Fruit fly (Drosophila melanogaster) whole organism, embryonic: ENCODE data around the gene Srp9.

Experiments
- CG10274 ChIP-seq: fragments of 200-800 bp; sonication (Bioruptor generic); optimal IDR thresholded peaks from 3 replicates; lab custom pipeline; 2017; ENCODE audit warnings: missing biosample characterization, mild to moderate bottlenecking, missing genetic modification characterization
- CG10431 ChIP-seq: fragments of 200-800 bp; sonication (Bioruptor generic); optimal IDR thresholded peaks from 3 replicates; lab custom pipeline; 2018; ENCODE audit warnings: missing biosample characterization, mild to moderate bottlenecking, missing genetic modification characterization
- CG10979 ChIP-seq: fragments of 200-800 bp; sonication (Bioruptor generic); optimal IDR thresholded peaks from 2 replicates; lab custom pipeline; 2018; ENCODE audit warnings: missing biosample characterization, mild to moderate bottlenecking, missing genetic modification characterization, moderate library complexity
- CG11456 ChIP-seq: fragments of 200-800 bp; sonication (Bioruptor generic); IDR thresholded peaks from 3 replicates; pipeline ENCODE4 v1.3.6; 2022; ENCODE audit warnings: missing biosample characterization, missing genetic modification characterization
- CG11504 ChIP-seq: fragments of 200-800 bp; sonication (Bioruptor generic); optimal IDR thresholded peaks from 3 replicates; lab custom pipeline; 2019; ENCODE audit warnings: missing biosample characterization, mild to moderate bottlenecking, missing genetic modification characterization, moderate library complexity
- CG11723 ChIP-seq: fragments of 200-800 bp; sonication (Bioruptor generic); optimal IDR thresholded peaks from 2 replicates; lab custom pipeline; 2017; ENCODE audit warnings: missing biosample characterization, mild to moderate bottlenecking, missing genetic modification characterization
- CG12104 ChIP-seq: fragments of 200-800 bp; sonication (Bioruptor generic); optimal IDR thresholded peaks from 3 replicates; lab custom pipeline; 2016; ENCODE audit warnings: missing biosample characterization, missing genetic modification characterization
- CG14014 ChIP-seq: fragments of 200-800 bp; sonication (Bioruptor generic); IDR thresholded peaks from 2 replicates; pipeline ENCODE4 v1.3.6; 2022; ENCODE audit warnings: missing biosample characterization, missing genetic modification characterization
- CG14667 ChIP-seq: fragments of 200-800 bp; sonication (Bioruptor generic); IDR thresholded peaks from 2 replicates; pipeline ENCODE4 v1.3.6; 2022; ENCODE audit warnings: missing biosample characterization, missing genetic modification characterization
- CG1603 ChIP-seq: fragments of 200-800 bp; sonication (Bioruptor generic); optimal IDR thresholded peaks from 2 replicates; lab custom pipeline; 2019; ENCODE audit warnings: missing biosample characterization, mild to moderate bottlenecking, missing genetic modification characterization, moderate library complexity
- CG1832 ChIP-seq: fragments of 200-800 bp; sonication (Bioruptor generic); optimal IDR thresholded peaks from 2 replicates; lab custom pipeline; 2017; ENCODE audit warnings: missing biosample characterization, mild to moderate bottlenecking, missing genetic modification characterization, inconsistent platforms
- CG18764 ChIP-seq: fragments of 200-800 bp; sonication (Bioruptor generic); optimal IDR thresholded peaks from 3 replicates; lab custom pipeline; 2016; ENCODE audit warnings: missing biosample characterization, missing genetic modification characterization
- CG2116 ChIP-seq: fragments of 200-800 bp; sonication (Bioruptor generic); optimal IDR thresholded peaks from 3 replicates; lab custom pipeline; 2018; ENCODE audit warnings: missing biosample characterization, mild to moderate bottlenecking, missing genetic modification characterization
- CG32767 ChIP-seq: fragments of 200-800 bp; sonication (Bioruptor generic); IDR thresholded peaks from 2 replicates; pipeline ENCODE4 v1.3.6; 2022; ENCODE audit warnings: missing biosample characterization, missing genetic modification characterization
- CG4424 ChIP-seq: fragments of 200-800 bp; sonication (Bioruptor generic); optimal IDR thresholded peaks from 3 replicates; lab custom pipeline; 2016; ENCODE audit warnings: missing biosample characterization, missing genetic modification characterization
- CG4854 ChIP-seq: fragments of 200-800 bp; sonication (Bioruptor generic); optimal IDR thresholded peaks from 2 replicates; lab custom pipeline; 2016; ENCODE audit warnings: missing biosample characterization, missing genetic modification characterization, inconsistent platforms
- CG6689 ChIP-seq: fragments of 200-800 bp; sonication (Bioruptor generic); IDR thresholded peaks from 2 replicates; pipeline ENCODE4 v1.3.6; 2022; ENCODE audit warnings: missing biosample characterization, missing genetic modification characterization
- CG6791 ChIP-seq: fragments of 200-800 bp; sonication (Bioruptor generic); IDR thresholded peaks from 3 replicates; pipeline ENCODE4 v1.3.6; 2022; ENCODE audit warnings: missing biosample characterization, missing genetic modification characterization; ENCODE audit not compliant: partially characterized antibody
- CG9727 ChIP-seq: fragments of 200-800 bp; sonication (Bioruptor generic); optimal IDR thresholded peaks from 3 replicates; lab custom pipeline; 2017; ENCODE audit warnings: missing biosample characterization, mild to moderate bottlenecking, missing genetic modification characterization
- Dip2 ChIP-seq: fragments of 200-800 bp; sonication (Bioruptor generic); IDR thresholded peaks from 2 replicates; pipeline ENCODE4 v1.3.6; 2022; ENCODE audit warnings: missing biosample characterization, missing genetic modification characterization
- Eip74EF ChIP-seq, 2 experiments: fragments of 200-800 bp in 1 of 2; fragments of >200 bp in 1 of 2; sonication (Bioruptor generic) in 1 of 2; optimal IDR thresholded peaks; 2 replicates each; lab custom pipeline; 2017 to 2019; ENCODE audit warnings: missing biosample characterization in 2 of 2, missing genetic modification characterization in 2 of 2, mild to moderate bottlenecking in 1 of 2, moderate library complexity in 1 of 2
- Elba2 ChIP-seq: fragments of 200-800 bp; sonication (Bioruptor generic); optimal IDR thresholded peaks from 3 replicates; lab custom pipeline; 2016; ENCODE audit warnings: missing biosample characterization, missing genetic modification characterization
- Ets65A ChIP-seq: fragments of 200-800 bp; sonication (Bioruptor generic); peaks from one replicate; lab custom pipeline; 2016; ENCODE audit warnings: missing biosample characterization, missing genetic modification characterization
- HLHmδ ChIP-seq: fragments of 200-800 bp; sonication (Bioruptor generic); optimal IDR thresholded peaks from 2 replicates; lab custom pipeline; 2018; ENCODE audit warnings: missing biosample characterization, mild to moderate bottlenecking, missing genetic modification characterization, moderate library complexity
- Lim3 ChIP-seq: fragments of 200-800 bp; sonication (Bioruptor generic); IDR thresholded peaks from 2 replicates; pipeline ENCODE4 v1.3.6; 2022; ENCODE audit warnings: missing biosample characterization, missing genetic modification characterization
- Oaz ChIP-seq: fragments of 200-800 bp; sonication (Bioruptor generic); IDR thresholded peaks from 2 replicates; pipeline ENCODE4 v1.3.6; 2022; ENCODE audit warnings: missing biosample characterization, missing genetic modification characterization
- Stat92E ChIP-seq, 3 experiments: fragments of >200 bp in 2 of 3; fragments of 200-800 bp in 1 of 3; sonication (Bioruptor generic) in 1 of 3; optimal IDR thresholded peaks; 2 replicates each; lab custom pipeline; 2017 to 2019; ENCODE audit warnings: missing biosample characterization in 3 of 3, missing genetic modification characterization in 3 of 3, mild to moderate bottlenecking in 1 of 3, moderate library complexity in 1 of 3
- az2 ChIP-seq: fragments of 200-800 bp; sonication (Bioruptor generic); optimal IDR thresholded peaks from 3 replicates; lab custom pipeline; 2016; ENCODE audit warnings: missing biosample characterization, missing genetic modification characterization
- bab2 ChIP-seq: fragments of 200-800 bp; sonication (Bioruptor generic); optimal IDR thresholded peaks from 2 replicates; lab custom pipeline; 2016; ENCODE audit warnings: missing biosample characterization, missing genetic modification characterization
- bsh ChIP-seq, 2 experiments: fragments of 200-800 bp; sonication (Bioruptor generic); optimal IDR thresholded peaks; 2 replicates each; lab custom pipeline; 2017 to 2018; ENCODE audit warnings: mild to moderate bottlenecking in 2 of 2, missing biosample characterization in 2 of 2, missing genetic modification characterization in 2 of 2, moderate library complexity in 1 of 2
- cg ChIP-seq: fragments of 200-800 bp; sonication (Bioruptor generic); optimal IDR thresholded peaks from 3 replicates; lab custom pipeline; 2019; ENCODE audit warnings: missing biosample characterization, mild to moderate bottlenecking, missing genetic modification characterization, moderate library complexity
- chinmo ChIP-seq: fragments of 200-800 bp; sonication (Bioruptor generic); IDR thresholded peaks from 4 replicates; pipeline ENCODE4 v1.3.6; 2022; ENCODE audit warnings: missing biosample characterization, missing genetic modification characterization; ENCODE audit not compliant: partially characterized antibody
- crol ChIP-seq: fragments of 200-800 bp; sonication (Bioruptor generic); IDR thresholded peaks from 2 replicates; pipeline ENCODE4 v1.3.6; 2022; ENCODE audit warnings: missing biosample characterization, missing genetic modification characterization
- ems ChIP-seq: fragments of 200-800 bp; sonication (Bioruptor generic); optimal IDR thresholded peaks from 3 replicates; lab custom pipeline; 2016; ENCODE audit warnings: missing biosample characterization, missing genetic modification characterization
- exex ChIP-seq: fragments of 200-800 bp; sonication (Bioruptor generic); optimal IDR thresholded peaks from 4 replicates; lab custom pipeline; 2018; ENCODE audit warnings: missing biosample characterization, mild to moderate bottlenecking, missing genetic modification characterization, moderate library complexity
- eyg ChIP-seq: fragments of 200-800 bp; sonication (Bioruptor generic); optimal IDR thresholded peaks from 3 replicates; lab custom pipeline; 2016; ENCODE audit warnings: missing biosample characterization, missing genetic modification characterization
- fd64A ChIP-seq: fragments of 200-800 bp; sonication (Bioruptor generic); optimal IDR thresholded peaks from 3 replicates; lab custom pipeline; 2018; ENCODE audit warnings: missing biosample characterization, mild to moderate bottlenecking, missing genetic modification characterization
- h ChIP-seq: fragments of >200 bp; optimal IDR thresholded peaks from 2 replicates; lab custom pipeline; 2017
- jing ChIP-seq: fragments of 200-800 bp; sonication (Bioruptor generic); optimal IDR thresholded peaks from 2 replicates; lab custom pipeline; 2018; ENCODE audit warnings: missing biosample characterization, mild to moderate bottlenecking, missing genetic modification characterization
- lola ChIP-seq, 3 experiments: fragments of >200 bp in 2 of 3; fragments of 200-800 bp in 1 of 3; sonication (Bioruptor generic) in 1 of 3; optimal IDR thresholded peaks; 2 replicates each; lab custom pipeline; 2017 to 2019; ENCODE audit warnings: missing biosample characterization in 3 of 3, missing genetic modification characterization in 3 of 3, mild to moderate bottlenecking in 1 of 3, moderate library complexity in 1 of 3
- mirr ChIP-seq: fragments of 200-800 bp; sonication (Bioruptor generic); optimal IDR thresholded peaks from 3 replicates; lab custom pipeline; 2018; ENCODE audit warnings: missing biosample characterization, mild to moderate bottlenecking, missing genetic modification characterization
- nerfin-2 ChIP-seq: fragments of 200-800 bp; sonication (Bioruptor generic); IDR thresholded peaks from 2 replicates; pipeline ENCODE4 v1.3.6; 2022; ENCODE audit warnings: missing biosample characterization, missing genetic modification characterization; ENCODE audit not compliant: partially characterized antibody
- pan ChIP-seq, 4 experiments: fragments of >200 bp in 3 of 4; fragments of 200-800 bp in 1 of 4; sonication (Bioruptor generic) in 1 of 4; optimal IDR thresholded peaks in 3 of 4; IDR thresholded peaks in 1 of 4; 2 replicates each; pipeline versions ENCODE4 v1.3.6 to Lab custom; 2017 to 2022; ENCODE audit warnings: missing biosample characterization in 2 of 4, missing genetic modification characterization in 2 of 4, mixed read lengths in 1 of 4
- row ChIP-seq: fragments of 200-800 bp; sonication (Bioruptor generic); IDR thresholded peaks from 3 replicates; pipeline ENCODE4 v1.3.6; 2022; ENCODE audit warnings: missing biosample characterization, missing genetic modification characterization
- sd ChIP-seq: fragments of 200-800 bp; sonication (Bioruptor generic); optimal IDR thresholded peaks from 3 replicates; lab custom pipeline; 2018; ENCODE audit warnings: missing biosample characterization, mild to moderate bottlenecking, missing genetic modification characterization, moderate library complexity
- tgo ChIP-seq: fragments of 200-800 bp; sonication (Bioruptor generic); IDR thresholded peaks from 3 replicates; pipeline ENCODE4 v1.3.6; 2022; ENCODE audit warnings: missing biosample characterization, missing genetic modification characterization
- tin ChIP-seq: fragments of 200-800 bp; sonication (Bioruptor generic); optimal IDR thresholded peaks from 3 replicates; lab custom pipeline; 2016; ENCODE audit warnings: missing biosample characterization, missing genetic modification characterization
- yki ChIP-seq: fragments of >200 bp; optimal IDR thresholded peaks from 3 replicates; lab custom pipeline; 2018
- zf30C ChIP-seq: fragments of 200-800 bp; sonication (Bioruptor generic); optimal IDR thresholded peaks from 3 replicates; lab custom pipeline; 2018; ENCODE audit warnings: missing biosample characterization, mild to moderate bottlenecking, missing genetic modification characterization

Srp9 gene

dm6 chr3L:7963022-7963421 is 26.8 kb downstream of the Srp9 start:
- peak; percentile 71 for TF ChIP-seq exex (tag; lab: Kevin White, UChicago)
- TF ChIP-seq sd (tag; lab: Kevin White, UChicago) = peak; percentile 79
- TF ChIP-seq tin (GFP tag; lab: Kevin White, UChicago) = no peak
- TF ChIP-seq Lim3 (GFP tag; lab: Robert Waterston, UW) = 0 out of 2 replicates have a peak, but pooled peaks have one; percentile 35
- TF ChIP-seq mirr = peak; percentile 10

DNA sequence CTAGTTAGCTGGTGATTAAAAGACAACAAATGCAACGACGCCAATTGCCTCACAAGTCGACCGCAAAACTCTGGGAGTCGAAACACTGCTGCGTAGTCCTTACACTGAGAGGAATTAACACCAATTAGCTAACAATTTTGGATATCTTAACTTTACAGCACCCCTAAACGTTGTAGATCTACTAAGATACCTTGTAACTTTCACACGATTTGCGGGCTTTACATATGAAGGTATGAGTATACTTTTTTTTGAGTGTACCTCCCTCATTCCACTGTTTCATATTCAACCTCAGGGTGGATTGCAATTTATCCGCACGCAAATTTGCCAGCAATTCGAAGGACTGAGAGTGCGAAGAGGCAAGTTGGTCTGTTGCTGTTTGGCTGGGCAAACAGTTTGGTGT is 27.4 kb downstream of the Srp9 start:
- TF ChIP-seq ems (no peak), pan (optimal IDR thresholded peaks at IDR 0.05; lab: Kevin White, UChicago) (no peak), pan (GFP tag; optimal IDR thresholded peaks at IDR 0.05 in 1 of 2, IDR thresholded peaks at IDR 0.05 in 1 of 2) (peak in 1 of 2 experiments; percentile 10), Ets65A (GFP tag; lab: Kevin White, UChicago) (peak; percentile 88), Oaz (GFP tag; lab: Robert Waterston, UW) (no peak), CG10431 (no peak), Eip74EF (GFP tag; optimal IDR thresholded peaks at IDR 0.05; lab: Kevin White, UChicago) (no peak), tgo (GFP tag; lab: Robert Waterston, UW) (no peak), CG2116 (GFP tag; lab: Kevin White, UChicago) (no peak), chinmo (GFP tag; lab: Robert Waterston, UW) (no peak), CG14667 (GFP tag; lab: Robert Waterston, UW) (no peak), bab2 (GFP tag; lab: Kevin White, UChicago) (peak; percentile 23), lola (GFP tag; optimal IDR thresholded peaks at IDR 0.05; lab: Kevin White, UChicago) (peak in 1 of 3 experiments; percentile 41), CG1832 (no peak), CG4424 (no peak), CG4854 (GFP tag; lab: Kevin White, UChicago) (no peak), CG11504 (tag; lab: Kevin White, UChicago) (peak; percentile 20), h (lab: Kevin White, UChicago) (no peak), CG10274 (GFP tag; lab: Kevin White, UChicago) (no peak), CG11456 (GFP tag; lab: Robert Waterston, UW) (no peak), eyg (GFP tag; lab: Kevin White, UChicago) (no peak), zf30C (GFP tag; lab: Kevin White, UChicago) (no peak), az2 (GFP tag; lab: Kevin White, UChicago) (peak; percentile 6), Elba2 (no peak), cg (GFP tag; lab: Kevin White, UChicago) (no peak), CG12104 (GFP tag; lab: Kevin White, UChicago) (no peak), CG9727 (GFP tag; lab: Kevin White, UChicago) (peak; percentile 31), Stat92E (GFP tag; optimal IDR thresholded peaks at IDR 0.05; lab: Kevin White, UChicago) (no peak), CG10979 (tag; lab: Kevin White, UChicago) (peak; percentile 14), CG1603 (peak; percentile 48), yki (lab: Kevin White, UChicago) (no peak), CG6689 (GFP tag; lab: Robert Waterston, UW) (no peak), jing (GFP tag; lab: Kevin White, UChicago) (no peak), Dip2 (GFP tag; lab: Robert Waterston, UW) (no peak), row (peak; percentile 32; the same call in 1 of the 3 replicates), bsh (GFP tag; optimal IDR thresholded peaks at IDR 0.05; lab: Kevin White, UChicago) (peak in 1 of 2 experiments; percentile 30), CG18764 (no peak), HLHmδ (GFP tag; lab: Kevin White, UChicago) (no peak), CG32767 (GFP tag; lab: Robert Waterston, UW) (no peak), fd64A (GFP tag; lab: Kevin White, UChicago) (no peak), crol (no peak), CG14014 (GFP tag; lab: Robert Waterston, UW) (no peak), CG6791 (GFP tag; lab: Robert Waterston, UW) (no peak), nerfin-2 (no peak), CG11723 (GFP tag; lab: Kevin White, UChicago) (no peak)
